Fruit fly (Drosophila melanogaster) whole organism, prepupa: ENCODE results near the gene CG8461.
A peak's percentile ranks its signal among the peaks of the same experiment; 100 is the strongest.

Source experiments
- Blimp-1 ChIP-seq: fragments of 200-800 bp; sonication (Bioruptor generic); optimal IDR thresholded peaks from 3 replicates; lab custom pipeline; 2017; ENCODE audit warnings: missing biosample characterization, missing genetic modification characterization, mild to moderate bottlenecking, moderate library complexity, missing genetic modification reagents
- CG10669 ChIP-seq: fragments of 200-800 bp; sonication (Bioruptor generic); optimal IDR thresholded peaks from 3 replicates; lab custom pipeline; 2018; ENCODE audit warnings: missing biosample characterization, mild to moderate bottlenecking, missing genetic modification characterization, moderate library complexity
- CG11294 ChIP-seq: fragments of 200-800 bp; sonication (Bioruptor generic); IDR thresholded peaks from 2 replicates; pipeline ENCODE4 v1.3.6; 2022; ENCODE audit warnings: missing biosample characterization, missing genetic modification characterization
- CG11762 ChIP-seq: fragments of 200-800 bp; sonication (Bioruptor generic); optimal IDR thresholded peaks from 3 replicates; lab custom pipeline; 2016; ENCODE audit warnings: missing biosample characterization, missing genetic modification characterization; ENCODE audit not compliant: insufficient read depth
- CG11902 ChIP-seq: fragments of 200-800 bp; sonication (Bioruptor generic); optimal IDR thresholded peaks from 3 replicates; lab custom pipeline; 2016; ENCODE audit warnings: missing biosample characterization, missing genetic modification characterization
- CG15336 ChIP-seq: fragments of 200-800 bp; sonication (Bioruptor generic); IDR thresholded peaks from 2 replicates; pipeline ENCODE4 v1.3.6; 2022; ENCODE audit warnings: missing biosample characterization, missing genetic modification characterization
- CG1621 ChIP-seq: fragments of 200-800 bp; sonication (Bioruptor generic); optimal IDR thresholded peaks from 3 replicates; lab custom pipeline; 2018; ENCODE audit warnings: missing biosample characterization, mild to moderate bottlenecking, missing genetic modification characterization
- CG3032 ChIP-seq: fragments of 200-800 bp; optimal IDR thresholded peaks from 2 replicates; lab custom pipeline; 2019; ENCODE audit warnings: missing biosample characterization, mild to moderate bottlenecking, missing genetic modification characterization, moderate library complexity
- CG31627 ChIP-seq: fragments of 200-800 bp; sonication (Bioruptor generic); optimal IDR thresholded peaks from 3 replicates; lab custom pipeline; 2016; ENCODE audit warnings: missing biosample characterization, missing genetic modification characterization
- CG32006 ChIP-seq: fragments of 200-800 bp; sonication (Bioruptor generic); optimal IDR thresholded peaks from 3 replicates; lab custom pipeline; 2017; ENCODE audit warnings: missing biosample characterization, mild to moderate bottlenecking, missing genetic modification characterization
- CG3919 ChIP-seq: fragments of 200-800 bp; sonication (Bioruptor generic); optimal IDR thresholded peaks from 3 replicates; lab custom pipeline; 2016; ENCODE audit warnings: missing biosample characterization, missing genetic modification characterization
- CG4318 ChIP-seq: fragments of 200-800 bp; sonication (Bioruptor generic); optimal IDR thresholded peaks from 3 replicates; lab custom pipeline; 2017; ENCODE audit warnings: missing biosample characterization, mild to moderate bottlenecking, missing genetic modification characterization
- CG6276 ChIP-seq: fragments of 200-800 bp; sonication (Bioruptor generic); optimal IDR thresholded peaks from 2 replicates; lab custom pipeline; 2017; ENCODE audit warnings: missing biosample characterization, mild to moderate bottlenecking, missing genetic modification characterization
- CG6792 ChIP-seq: fragments of 200-800 bp; sonication (Bioruptor generic); optimal IDR thresholded peaks from 3 replicates; lab custom pipeline; 2016; ENCODE audit warnings: missing biosample characterization, missing genetic modification characterization
- CG6808 ChIP-seq: fragments of 200-800 bp; sonication (Bioruptor generic); optimal IDR thresholded peaks from 3 replicates; lab custom pipeline; 2017; ENCODE audit warnings: missing biosample characterization, missing genetic modification characterization, mild to moderate bottlenecking, moderate library complexity, missing genetic modification reagents
- CG8319 ChIP-seq: fragments of 200-800 bp; sonication (Bioruptor generic); optimal IDR thresholded peaks from 3 replicates; lab custom pipeline; 2016; ENCODE audit warnings: missing biosample characterization, missing genetic modification characterization
- CG9139 ChIP-seq: fragments of 200-800 bp; sonication (Bioruptor generic); optimal IDR thresholded peaks from 3 replicates; lab custom pipeline; 2017; ENCODE audit warnings: missing biosample characterization, mild to moderate bottlenecking, missing genetic modification characterization
- Eip78C ChIP-seq: fragments of 200-800 bp; sonication (Bioruptor generic); peaks from one replicate; lab custom pipeline; 2016; ENCODE audit warnings: missing biosample characterization, missing genetic modification characterization
- Eip93F ChIP-seq: fragments of 200-800 bp; sonication (Bioruptor generic); optimal IDR thresholded peaks from 2 replicates; lab custom pipeline; 2016; ENCODE audit warnings: missing biosample characterization, mild to moderate bottlenecking, missing genetic modification characterization
- Ets21C ChIP-seq: fragments of 200-800 bp; sonication (Bioruptor generic); optimal IDR thresholded peaks from 3 replicates; lab custom pipeline; 2016; ENCODE audit warnings: missing biosample characterization, missing genetic modification characterization
- Ets96B ChIP-seq: fragments of 200-800 bp; optimal IDR thresholded peaks from 2 replicates; lab custom pipeline; 2019; ENCODE audit warnings: missing biosample characterization, mild to moderate bottlenecking, missing genetic modification characterization, moderate library complexity
- Gug ChIP-seq: fragments of 200-800 bp; sonication (Bioruptor generic); IDR thresholded peaks from 2 replicates; pipeline ENCODE4 v1.3.6; 2022; ENCODE audit warnings: missing biosample characterization, missing genetic modification characterization
- Hr38 ChIP-seq: sonication (Bioruptor generic); optimal IDR thresholded peaks from 2 replicates; lab custom pipeline; 2016; ENCODE audit warnings: missing biosample characterization, missing genetic modification characterization
- Hr39 ChIP-seq: fragments of 200-800 bp; sonication (Bioruptor generic); optimal IDR thresholded peaks from 2 replicates; lab custom pipeline; 2016; ENCODE audit warnings: missing biosample characterization, missing genetic modification characterization
- Hr4 ChIP-seq: fragments of 200-800 bp; sonication (Bioruptor generic); optimal IDR thresholded peaks from 3 replicates; lab custom pipeline; 2016; ENCODE audit warnings: missing biosample characterization, missing genetic modification characterization
- Lpt ChIP-seq: fragments of 200-800 bp; sonication (Bioruptor generic); optimal IDR thresholded peaks from 3 replicates; lab custom pipeline; 2016; ENCODE audit warnings: missing biosample characterization, missing genetic modification characterization
- Met ChIP-seq: fragments of 200-800 bp; sonication (Bioruptor generic); optimal IDR thresholded peaks from 3 replicates; lab custom pipeline; 2016; ENCODE audit warnings: missing biosample characterization, missing genetic modification characterization
- OdsH ChIP-seq: fragments of 200-800 bp; sonication (Bioruptor generic); optimal IDR thresholded peaks from 3 replicates; lab custom pipeline; 2016; ENCODE audit warnings: missing biosample characterization, missing genetic modification characterization
- Smox ChIP-seq: fragments of 200-800 bp; sonication (Bioruptor generic); optimal IDR thresholded peaks from 3 replicates; lab custom pipeline; 2016; ENCODE audit warnings: missing biosample characterization, missing genetic modification characterization
- Sox102F ChIP-seq: fragments of 200-800 bp; sonication (Bioruptor generic); optimal IDR thresholded peaks from 2 replicates; lab custom pipeline; 2016; ENCODE audit warnings: missing biosample characterization, mild to moderate bottlenecking, missing genetic modification characterization
- Sox14 ChIP-seq: fragments of 200-800 bp; sonication (Bioruptor generic); optimal IDR thresholded peaks from 3 replicates; lab custom pipeline; 2016; ENCODE audit warnings: missing biosample characterization, missing genetic modification characterization
- achi ChIP-seq: fragments of 200-800 bp; sonication (Bioruptor generic); optimal IDR thresholded peaks from 3 replicates; lab custom pipeline; 2016; ENCODE audit warnings: missing biosample characterization, missing genetic modification characterization
- acj6 ChIP-seq: fragments of 200-800 bp; sonication (Bioruptor generic); optimal IDR thresholded peaks from 3 replicates; lab custom pipeline; 2016; ENCODE audit warnings: missing biosample characterization, missing genetic modification characterization
- cyc ChIP-seq: fragments of 200-800 bp; sonication (Bioruptor generic); optimal IDR thresholded peaks from 3 replicates; lab custom pipeline; 2016; ENCODE audit warnings: missing biosample characterization, missing genetic modification characterization
- dac ChIP-seq: fragments of 200-800 bp; sonication (Bioruptor generic); optimal IDR thresholded peaks from 2 replicates; lab custom pipeline; 2017; ENCODE audit warnings: missing biosample characterization, mild to moderate bottlenecking, missing genetic modification characterization
- dsx ChIP-seq: fragments of 200-800 bp; optimal IDR thresholded peaks from 3 replicates; lab custom pipeline; 2019; ENCODE audit warnings: missing biosample characterization, mild to moderate bottlenecking, missing genetic modification characterization, moderate library complexity; ENCODE audit not compliant: poor library complexity, severe bottlenecking
- eg ChIP-seq: fragments of 200-800 bp; sonication (Bioruptor generic); IDR thresholded peaks from 3 replicates; pipeline ENCODE4 v1.3.6; 2022; ENCODE audit warnings: missing biosample characterization, missing genetic modification characterization
- fd59A ChIP-seq: fragments of 200-800 bp; sonication (Bioruptor generic); optimal IDR thresholded peaks from 2 replicates; lab custom pipeline; 2017; ENCODE audit warnings: missing biosample characterization, mild to moderate bottlenecking, missing genetic modification characterization, missing genetic modification reagents
- fd85E ChIP-seq: fragments of 200-800 bp; sonication (Bioruptor generic); optimal IDR thresholded peaks from 3 replicates; lab custom pipeline; 2016; ENCODE audit warnings: missing biosample characterization, missing genetic modification characterization
- fkh ChIP-seq: fragments of 200-800 bp; sonication (Bioruptor generic); optimal IDR thresholded peaks from 3 replicates; lab custom pipeline; 2017; ENCODE audit warnings: missing biosample characterization, mild to moderate bottlenecking, missing genetic modification characterization, moderate library complexity
- lz ChIP-seq: fragments of 200-800 bp; sonication (Bioruptor generic); optimal IDR thresholded peaks from 3 replicates; lab custom pipeline; 2016; ENCODE audit warnings: missing biosample characterization, missing genetic modification characterization
- net ChIP-seq: fragments of 200-800 bp; sonication (Bioruptor generic); optimal IDR thresholded peaks from 3 replicates; lab custom pipeline; 2016; ENCODE audit warnings: missing biosample characterization, missing genetic modification characterization
- pdm3 ChIP-seq: fragments of 200-800 bp; sonication (Bioruptor generic); optimal IDR thresholded peaks from 3 replicates; lab custom pipeline; 2016; ENCODE audit warnings: missing biosample characterization, missing genetic modification characterization
- salr ChIP-seq, 2 experiments: fragments of 200-800 bp; sonication (Bioruptor generic); optimal IDR thresholded peaks; 3 replicates each; lab custom pipeline; 2016 to 2018; ENCODE audit warnings: missing biosample characterization in 2 of 2, missing genetic modification characterization in 2 of 2, mild to moderate bottlenecking in 1 of 2
- spab ChIP-seq: fragments of 200-800 bp; sonication (Bioruptor generic); optimal IDR thresholded peaks from 2 replicates; lab custom pipeline; 2017; ENCODE audit warnings: missing biosample characterization, mild to moderate bottlenecking, missing genetic modification characterization, missing genetic modification reagents
- svp ChIP-seq: fragments of 200-800 bp; sonication (Bioruptor generic); peaks from one replicate; lab custom pipeline; 2016; ENCODE audit warnings: missing biosample characterization, missing genetic modification characterization

The CG8461 gene

DNA sequence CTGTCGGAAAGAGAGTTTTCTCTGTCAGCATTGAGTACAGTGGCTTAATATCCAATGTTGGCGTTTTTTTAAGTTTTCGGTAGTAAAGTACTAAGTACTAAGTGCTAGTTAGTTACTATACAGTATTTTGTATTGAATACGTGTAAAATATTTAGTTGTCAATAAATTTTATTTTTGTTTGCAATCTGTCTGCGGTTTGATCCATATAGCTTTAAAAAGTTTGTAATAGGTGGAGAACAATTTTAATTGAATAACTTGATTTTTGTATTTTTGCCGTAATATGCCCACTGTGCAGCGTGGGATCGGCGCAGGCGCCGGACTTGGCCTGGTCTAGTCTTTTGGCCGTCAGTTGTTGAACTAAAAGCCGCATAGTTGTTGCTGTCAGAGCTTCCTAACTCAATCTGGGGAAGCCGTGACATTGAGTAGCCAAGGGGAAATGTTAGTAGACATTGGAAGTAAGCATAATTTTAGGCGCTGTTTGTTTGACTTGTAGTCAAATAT is 45.0 kb upstream of the CG8461 start (continued):
- TF ChIP-seq Sox102F (GFP tag; lab: Kevin White, UChicago), result peak; percentile 49
- peak; percentile 94 for TF ChIP-seq Eip78C (GFP tag; lab: Kevin White, UChicago)
- TF ChIP-seq Met (GFP tag; lab: Kevin White, UChicago), result peak; percentile 63
- TF ChIP-seq CG15336 (GFP tag; lab: Robert Waterston, UW), result peak; percentile 88
- peak; percentile 67 for TF ChIP-seq CG3919 (GFP tag; lab: Kevin White, UChicago)
- TF ChIP-seq CG32006 (GFP tag; lab: Kevin White, UChicago), result peak; percentile 94
- peak; percentile 43 for TF ChIP-seq cyc (GFP tag; lab: Kevin White, UChicago)
- TF ChIP-seq dsx (GFP tag; lab: Kevin White, UChicago), result peak; percentile 67
- no peak for TF ChIP-seq CG9139
- no peak for TF ChIP-seq Blimp-1 (GFP tag; lab: Kevin White, UChicago)
- peak; percentile 24 to 78 for TF ChIP-seq salr (GFP tag; optimal IDR thresholded peaks at IDR 0.05; lab: Kevin White, UChicago)
- TF ChIP-seq CG6792 (GFP tag; lab: Kevin White, UChicago), result peak; percentile 41
- peak; percentile 72 for TF ChIP-seq Sox14
- peak; percentile 31 for TF ChIP-seq spab
- peak; percentile 87 for TF ChIP-seq dac (GFP tag; lab: Kevin White, UChicago)
- TF ChIP-seq Ets96B, result peak; percentile 73

DNA sequence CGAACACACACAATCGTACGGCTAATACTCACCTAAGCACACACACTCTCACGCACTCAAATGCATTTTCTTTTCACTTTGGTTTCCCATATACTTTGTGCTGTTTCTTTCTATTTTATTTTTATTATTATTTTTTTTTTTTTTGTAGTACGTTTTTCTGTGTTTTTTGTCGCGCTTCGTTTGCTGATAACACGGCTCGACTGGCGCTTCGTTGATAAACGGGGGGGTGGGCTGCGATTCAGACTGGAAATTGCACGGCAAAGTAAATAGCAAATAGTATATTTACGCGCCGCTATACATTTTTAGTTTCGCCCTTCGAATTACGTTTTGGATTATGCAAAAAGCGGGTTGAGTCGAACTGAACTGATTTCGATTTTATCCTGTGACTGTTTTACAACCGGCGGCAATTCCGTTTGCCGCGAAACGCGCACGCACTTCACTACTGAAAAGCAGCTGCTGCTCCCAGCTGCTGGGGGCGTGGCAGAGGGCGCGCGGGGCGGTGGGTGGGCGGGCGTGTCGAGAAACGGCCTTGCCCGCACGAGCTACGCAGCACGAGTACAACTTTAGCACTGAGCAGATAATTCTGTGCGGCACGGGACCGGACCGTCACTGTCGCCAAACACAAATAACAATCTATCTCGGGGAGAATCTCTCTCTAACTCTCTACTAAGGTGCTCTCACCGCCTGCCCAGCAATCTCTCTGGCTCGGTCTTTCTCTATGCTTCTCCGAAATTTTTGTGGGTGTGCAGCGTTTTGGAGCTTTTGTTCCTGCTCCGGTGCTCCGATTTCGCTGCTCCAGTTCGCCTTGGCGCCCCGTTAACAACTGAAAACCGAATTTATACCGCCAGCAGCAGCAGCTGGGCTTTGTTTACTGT is 44.3 kb upstream of the CG8461 start, which contains the start of gene Pde6:
Pde6 (minus strand) TSS at position 825 of the 875 bp plus-strand sequence.
- no peak for TF ChIP-seq CG8319 (GFP tag; lab: Kevin White, UChicago)
- TF ChIP-seq Met (GFP tag; lab: Kevin White, UChicago), result no peak
- peak; percentile 68 for TF ChIP-seq Gug (GFP tag; lab: Robert Waterston, UW)
- TF ChIP-seq net, result peak; percentile 74
- peak; percentile 43 for TF ChIP-seq Ets96B
- TF ChIP-seq CG31627 (GFP tag; lab: Kevin White, UChicago), result no peak
- TF ChIP-seq Hr39 (GFP tag; lab: Kevin White, UChicago), result no peak
- TF ChIP-seq fkh, result peak; percentile 5
- peak; percentile 26 for TF ChIP-seq Eip78C (GFP tag; lab: Kevin White, UChicago)
- peak; percentile 4 for TF ChIP-seq CG9139
- TF ChIP-seq CG6276 (GFP tag; lab: Kevin White, UChicago), result peak; percentile 87
- peak; percentile 63 for TF ChIP-seq achi (GFP tag; lab: Kevin White, UChicago)
- TF ChIP-seq CG11762 (GFP tag; lab: Kevin White, UChicago), result no peak
- TF ChIP-seq CG3032 (tag; lab: Kevin White, UChicago), result peak; percentile 33
- TF ChIP-seq salr (GFP tag; optimal IDR thresholded peaks at IDR 0.05; lab: Kevin White, UChicago), result peak in 1 of 2 experiments; percentile 77
- TF ChIP-seq pdm3, result peak; percentile 24
- peak; percentile 56 for TF ChIP-seq CG6808 (GFP tag; lab: Kevin White, UChicago)
- no peak for TF ChIP-seq CG6792 (GFP tag; lab: Kevin White, UChicago)
- no peak for TF ChIP-seq Eip93F (GFP tag; lab: Kevin White, UChicago)
- TF ChIP-seq CG11902 (GFP tag; lab: Kevin White, UChicago), result no peak
- TF ChIP-seq dsx (GFP tag; lab: Kevin White, UChicago), result peak; percentile 58
- no peak for TF ChIP-seq CG10669 (GFP tag; lab: Kevin White, UChicago)
- peak; percentile 52 for TF ChIP-seq svp
- TF ChIP-seq CG3919 (GFP tag; lab: Kevin White, UChicago), result peak; percentile 12
- TF ChIP-seq dac (GFP tag; lab: Kevin White, UChicago), result peak; percentile 44
- TF ChIP-seq lz (GFP tag; lab: Kevin White, UChicago), result no peak
- TF ChIP-seq fd85E (GFP tag; lab: Kevin White, UChicago), result no peak
- no peak for TF ChIP-seq Hr38 (GFP tag; lab: Kevin White, UChicago)
- TF ChIP-seq eg (GFP tag; lab: Robert Waterston, UW), result peak; percentile 95
- peak; percentile 65 for TF ChIP-seq Lpt (GFP tag; lab: Kevin White, UChicago)
- no peak for TF ChIP-seq Ets21C (GFP tag; lab: Kevin White, UChicago)
- TF ChIP-seq Hr4 (GFP tag; lab: Kevin White, UChicago), result peak; percentile 43
- no peak for TF ChIP-seq acj6 (GFP tag; lab: Kevin White, UChicago)
- peak; percentile 28 for TF ChIP-seq spab
- no peak; the same call in 1 of the 2 replicates for TF ChIP-seq CG11294 (GFP tag; lab: Robert Waterston, UW)
- no peak for TF ChIP-seq OdsH
- no peak for TF ChIP-seq Smox (GFP tag; lab: Kevin White, UChicago)
- TF ChIP-seq CG4318 (GFP tag; lab: Kevin White, UChicago), result no peak
- no peak for TF ChIP-seq Blimp-1 (GFP tag; lab: Kevin White, UChicago)
- no peak for TF ChIP-seq fd59A (GFP tag; lab: Kevin White, UChicago)
- peak; percentile 32 for TF ChIP-seq CG1621 (tag; lab: Kevin White, UChicago)
